Worm (Caenorhabditis elegans): ENCODE results near the gene Y55F3AR.2.

The Y55F3AR.2 gene

DNA sequence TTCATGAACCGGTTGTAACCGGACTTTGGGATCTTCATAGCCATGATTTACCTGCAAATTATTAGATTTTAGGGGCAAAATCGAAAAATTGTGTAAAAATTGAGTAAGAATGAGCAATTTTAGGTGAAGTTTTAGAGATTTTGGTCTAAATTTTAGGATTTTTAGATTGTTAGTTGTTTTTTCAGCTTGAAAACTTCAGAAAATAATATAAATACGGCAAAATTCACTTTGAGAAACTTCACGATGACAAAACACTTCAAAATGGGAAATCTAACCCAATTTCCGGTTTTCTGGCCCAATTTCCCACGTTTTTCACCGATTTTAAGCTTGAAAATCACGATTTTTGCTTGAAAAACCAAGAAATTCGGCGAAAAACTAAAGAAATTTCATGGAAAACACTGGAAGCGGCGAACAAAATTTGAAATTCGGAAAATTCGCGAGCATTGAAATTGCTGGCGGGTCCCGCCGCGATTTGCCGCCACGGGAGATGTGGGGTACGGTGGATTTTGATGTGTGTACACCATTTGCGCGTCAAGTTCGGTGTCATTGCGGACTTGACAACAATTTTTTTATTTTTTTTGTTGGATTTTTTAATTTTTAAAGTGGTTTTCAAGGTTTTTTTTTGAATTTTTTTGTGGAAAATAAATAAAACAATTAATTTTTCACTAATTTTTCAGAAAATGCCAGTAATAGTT, at the start of gene Y55F3AR.2, which contains the start of gene cct-8:
Gene Y55F3AR.2, plus strand, starts transcription at position 672 of the 695 bp plus-strand sequence.
Gene cct-8, minus strand, starts transcription at position 51 of the 695 bp plus-strand sequence.
- TF ChIP-seq daf-8 (GFP tag; IDR thresholded peaks at IDR 0.05) = no peak
- TF ChIP-seq Y75B8A.6 (GFP tag; IDR thresholded peaks at IDR 0.05) = peak; percentile 94
- TF ChIP-seq nhr-25 (tag; optimal IDR thresholded peaks at IDR 0.05; ENCODE audit: borderline replicate concordance, insufficient read depth) = peak; percentile 81
- peak; percentile 93 for TF ChIP-seq F10B5.3 (tag; optimal IDR thresholded peaks at IDR 0.05)
- peak; percentile 34 for TF ChIP-seq zag-1 (tag; optimal IDR thresholded peaks at IDR 0.05)
- TF ChIP-seq sdz-12 (GFP tag; optimal IDR thresholded peaks at IDR 0.05) = peak; percentile 92
- peak in 1 of 2 experiments; percentile 65 for TF ChIP-seq mdl-1 (tag; optimal IDR thresholded peaks at IDR 0.05)
- TF ChIP-seq lin-15B (tag; optimal IDR thresholded peaks at IDR 0.05) = peak; percentile 81
- peak; percentile 74 for TF ChIP-seq mxl-2 (GFP tag; conservative IDR thresholded peaks at IDR 0.05)
- TF ChIP-seq F44E2.7 (GFP tag; IDR thresholded peaks at IDR 0.05) = 0 out of 2 replicates have a peak, but pooled peaks have one; percentile 72
- TF ChIP-seq zfp-2 (tag; optimal IDR thresholded peaks at IDR 0.05) = peak; percentile 85
- peak; percentile 85 to 93 for TF ChIP-seq hif-1 (tag; optimal IDR thresholded peaks at IDR 0.05)
- peak; percentile 93 for TF ChIP-seq nhr-6 (tag; optimal IDR thresholded peaks at IDR 0.05)
- TF ChIP-seq unc-130 (GFP tag; optimal IDR thresholded peaks at IDR 0.05) = peak; percentile 88
- TF ChIP-seq tag-97 (GFP tag; IDR thresholded peaks at IDR 0.05) = no peak
- TF ChIP-seq pqm-1 (tag; optimal IDR thresholded peaks at IDR 0.05) = no peak
- TF ChIP-seq D1046.2 (GFP tag; IDR thresholded peaks at IDR 0.05) = peak; percentile 95
- no peak for TF ChIP-seq aly-2 (tag; optimal IDR thresholded peaks at IDR 0.05)
- TF ChIP-seq dmd-8 (GFP tag; IDR thresholded peaks at IDR 0.05) = no peak
- 0 out of 2 replicates have a peak, but pooled peaks have one; percentile 14 for TF ChIP-seq Y105C5A.15 (GFP tag; IDR thresholded peaks at IDR 0.05)
- peak; percentile 99 for TF ChIP-seq dve-1 (tag; optimal IDR thresholded peaks at IDR 0.05; ENCODE audit: insufficient read depth)
- TF ChIP-seq zip-2 (tag; optimal IDR thresholded peaks at IDR 0.05) = peak; percentile 84
- TF ChIP-seq hlh-11 (tag; optimal IDR thresholded peaks at IDR 0.05) = peak; percentile 96
- peak; percentile 97 for TF ChIP-seq tra-1 (GFP tag; IDR thresholded peaks at IDR 0.05)
- no peak for TF ChIP-seq nhr-237 (tag; optimal IDR thresholded peaks at IDR 0.05)
- peak; percentile 58 to 95 for TF ChIP-seq daf-16 (GFP tag; optimal IDR thresholded peaks at IDR 0.05)
- TF ChIP-seq daf-16 (tag; optimal IDR thresholded peaks at IDR 0.05) = peak; percentile 82
- TF ChIP-seq pha-4 (GFP tag; IDR thresholded peaks at IDR 0.05) = peak; percentile 97
- TF ChIP-seq pha-4 (tag; optimal IDR thresholded peaks at IDR 0.05) = peak; percentile 19
- peak; percentile 58 for TF ChIP-seq nhr-76 (tag; optimal IDR thresholded peaks at IDR 0.05)
- peak; percentile 94 for TF ChIP-seq nhr-77 (tag; optimal IDR thresholded peaks at IDR 0.05)
- peak; percentile 97 for TF ChIP-seq Y48G9A.11 (GFP tag; IDR thresholded peaks at IDR 0.05)
- TF ChIP-seq nhr-10 (tag; optimal IDR thresholded peaks at IDR 0.05) = peak; percentile 81
- TF ChIP-seq snpc-4 (tag; optimal IDR thresholded peaks at IDR 0.05) = peak; percentile 31
- peak; percentile 97 for TF ChIP-seq nhr-102 (tag; optimal IDR thresholded peaks at IDR 0.05)
- peak; percentile 76; the same call in 1 of the 2 replicates for TF ChIP-seq nhr-41 (GFP tag; IDR thresholded peaks at IDR 0.05)
- peak; percentile 63 for TF ChIP-seq gei-8 (GFP tag; optimal IDR thresholded peaks at IDR 0.05)
- peak; percentile 71; the same call in 1 of the 2 replicates for TF ChIP-seq ceh-44 (GFP tag; IDR thresholded peaks at IDR 0.05)
- peak; percentile 97 for TF ChIP-seq lin-38 (GFP tag; IDR thresholded peaks at IDR 0.05)
- peak in 1 of 2 experiments; percentile 100 for TF ChIP-seq unc-62 (GFP tag; optimal IDR thresholded peaks at IDR 0.05 in 1 of 2)
- peak; percentile 17 for TF ChIP-seq unc-62 (tag; optimal IDR thresholded peaks at IDR 0.05)
- TF ChIP-seq dmd-6 (GFP tag; IDR thresholded peaks at IDR 0.05) = peak; percentile 98
- no peak for TF ChIP-seq unc-39 (tag; optimal IDR thresholded peaks at IDR 0.05)
- TF ChIP-seq ceh-20 (GFP tag; IDR thresholded peaks at IDR 0.05) = peak; percentile 99
- TF ChIP-seq dpl-1 (GFP tag; optimal IDR thresholded peaks at IDR 0.05) = peak; percentile 94
- TF ChIP-seq nhr-111 (GFP tag; optimal IDR thresholded peaks at IDR 0.05) = peak; percentile 88
- peak; percentile 78 for TF ChIP-seq ceh-32 (tag; optimal IDR thresholded peaks at IDR 0.05; ENCODE audit: poor library complexity)
- TF ChIP-seq lin-29 (GFP tag; IDR thresholded peaks at IDR 0.05) = peak; percentile 96
- peak; percentile 96 for TF ChIP-seq egl-43 (GFP tag; IDR thresholded peaks at IDR 0.05)
- no peak for TF ChIP-seq R02D3.7 (tag; optimal IDR thresholded peaks at IDR 0.05)
